Worm (Caenorhabditis elegans): Measurements from ENCODE around the gene clec-6.

Gene clec-6

ce11 chrIII:4917960-4918712 is 30.9 kb upstream of the clec-6 start, which contains the start of gene rpb-8:
Gene rpb-8, minus strand, starts transcription at chrIII:4918008.
- TF ChIP-seq ref-1 (GFP tag; conservative IDR thresholded peaks at IDR 0.05) = no peak
- no peak for TF ChIP-seq T22C8.4 (GFP tag; IDR thresholded peaks at IDR 0.05)
- no peak for TF ChIP-seq flt-1 (GFP tag; IDR thresholded peaks at IDR 0.05)
- TF ChIP-seq med-1 (GFP tag; optimal IDR thresholded peaks at IDR 0.05; ENCODE audit: insufficient read depth) = no peak

- no peak for TF ChIP-seq klf-2 (GFP tag; conservative IDR thresholded peaks at IDR 0.05)
- no peak for TF ChIP-seq T22C8.4 (GFP tag; IDR thresholded peaks at IDR 0.05)
- TF ChIP-seq flt-1 (GFP tag; IDR thresholded peaks at IDR 0.05) = no peak
- TF ChIP-seq ztf-23 (GFP tag; IDR thresholded peaks at IDR 0.05) = no peak
- TF ChIP-seq med-1 (GFP tag; optimal IDR thresholded peaks at IDR 0.05; ENCODE audit: insufficient read depth) = no peak
- TF ChIP-seq cog-1 (tag; optimal IDR thresholded peaks at IDR 0.05) = no peak
These were observed 29.8 kb upstream of the clec-6 start, which contains the start of gene rars-1 for ce11 chrIII:4917077-4917476. Gene rars-1, minus strand, starts transcription at chrIII:4917177.

ce11 chrIII:4913736-4914135 is 26.5 kb upstream of the clec-6 start:
- no peak for TF ChIP-seq ztf-23 (GFP tag; IDR thresholded peaks at IDR 0.05)
- no peak for TF ChIP-seq cog-1 (tag; optimal IDR thresholded peaks at IDR 0.05)
- TF ChIP-seq klf-2 (GFP tag; conservative IDR thresholded peaks at IDR 0.05) = no peak
- TF ChIP-seq tab-1 (GFP tag; IDR thresholded peaks at IDR 0.05) = no peak
- no peak for TF ChIP-seq ref-1 (GFP tag; conservative IDR thresholded peaks at IDR 0.05)
- no peak for TF ChIP-seq ztf-29 (GFP tag; IDR thresholded peaks at IDR 0.05)
- TF ChIP-seq med-1 (GFP tag; optimal IDR thresholded peaks at IDR 0.05; ENCODE audit: insufficient read depth) = no peak
- TF ChIP-seq T22C8.4 (GFP tag; IDR thresholded peaks at IDR 0.05) = no peak
- TF ChIP-seq flt-1 (GFP tag; IDR thresholded peaks at IDR 0.05) = no peak

- TF ChIP-seq cog-1 (tag; optimal IDR thresholded peaks at IDR 0.05) (peak; percentile 36), ztf-23 (GFP tag; IDR thresholded peaks at IDR 0.05) (no peak)
These were observed 25.1 kb upstream of the clec-6 start, which contains the start of the genes F26F4.9 and cee-1 for ce11 chrIII:4912317-4912716. Gene F26F4.9, minus strand, starts transcription at chrIII:4912521. Gene cee-1, plus strand, starts transcription at chrIII:4912699.

ce11 chrIII:4910956-4911355 is 23.7 kb upstream of the clec-6 start, which contains the start of gene F26F4.2:
Gene F26F4.2, plus strand, starts transcription at chrIII:4911256.
- no peak for TF ChIP-seq T22C8.4 (GFP tag; IDR thresholded peaks at IDR 0.05)
- no peak for TF ChIP-seq ref-1 (GFP tag; conservative IDR thresholded peaks at IDR 0.05)
- TF ChIP-seq cog-1 (tag; optimal IDR thresholded peaks at IDR 0.05) = no peak
- no peak for TF ChIP-seq flt-1 (GFP tag; IDR thresholded peaks at IDR 0.05)
- TF ChIP-seq ztf-29 (GFP tag; IDR thresholded peaks at IDR 0.05) = no peak
- TF ChIP-seq ztf-23 (GFP tag; IDR thresholded peaks at IDR 0.05) = no peak
- no peak for TF ChIP-seq med-1 (GFP tag; optimal IDR thresholded peaks at IDR 0.05; ENCODE audit: insufficient read depth)
- TF ChIP-seq tab-1 (GFP tag; IDR thresholded peaks at IDR 0.05) = no peak
- no peak for TF ChIP-seq klf-2 (GFP tag; conservative IDR thresholded peaks at IDR 0.05)

ce11 chrIII:4909938-4910337 is 22.7 kb upstream of the clec-6 start, which contains the start of gene F26F4.12:
Gene F26F4.12, minus strand, starts transcription at chrIII:4910038.
- TF ChIP-seq klf-2 (GFP tag; conservative IDR thresholded peaks at IDR 0.05) = no peak
- TF ChIP-seq flt-1 (GFP tag; IDR thresholded peaks at IDR 0.05) = no peak
- no peak for TF ChIP-seq cog-1 (tag; optimal IDR thresholded peaks at IDR 0.05)
- no peak for TF ChIP-seq ztf-23 (GFP tag; IDR thresholded peaks at IDR 0.05)
- TF ChIP-seq med-1 (GFP tag; optimal IDR thresholded peaks at IDR 0.05; ENCODE audit: insufficient read depth) = no peak
- no peak for TF ChIP-seq T22C8.4 (GFP tag; IDR thresholded peaks at IDR 0.05)
- TF ChIP-seq ref-1 (GFP tag; conservative IDR thresholded peaks at IDR 0.05) = no peak
- no peak for TF ChIP-seq tab-1 (GFP tag; IDR thresholded peaks at IDR 0.05)
- TF ChIP-seq ztf-29 (GFP tag; IDR thresholded peaks at IDR 0.05) = no peak

- no peak for TF ChIP-seq ztf-23 (GFP tag; IDR thresholded peaks at IDR 0.05)
- no peak for TF ChIP-seq flt-1 (GFP tag; IDR thresholded peaks at IDR 0.05)
- TF ChIP-seq ztf-29 (GFP tag; IDR thresholded peaks at IDR 0.05) = no peak
- no peak for TF ChIP-seq klf-2 (GFP tag; conservative IDR thresholded peaks at IDR 0.05)
- no peak for TF ChIP-seq ref-1 (GFP tag; conservative IDR thresholded peaks at IDR 0.05)
- TF ChIP-seq med-1 (GFP tag; optimal IDR thresholded peaks at IDR 0.05; ENCODE audit: insufficient read depth) = no peak
- no peak for TF ChIP-seq tab-1 (GFP tag; IDR thresholded peaks at IDR 0.05)
- no peak for TF ChIP-seq cog-1 (tag; optimal IDR thresholded peaks at IDR 0.05)
- TF ChIP-seq T22C8.4 (GFP tag; IDR thresholded peaks at IDR 0.05) = no peak
These were observed 19.7 kb upstream of the clec-6 start, which contains the start of gene rom-1 for ce11 chrIII:4906896-4907295. Gene rom-1, plus strand, starts transcription at chrIII:4907196.

- TF ChIP-seq tab-1 (GFP tag; IDR thresholded peaks at IDR 0.05) (no peak), T22C8.4 (GFP tag; IDR thresholded peaks at IDR 0.05) (no peak), klf-2 (GFP tag; conservative IDR thresholded peaks at IDR 0.05) (no peak), ztf-29 (GFP tag; IDR thresholded peaks at IDR 0.05) (no peak), med-1 (GFP tag; optimal IDR thresholded peaks at IDR 0.05; ENCODE audit: insufficient read depth) (no peak), ztf-23 (GFP tag; IDR thresholded peaks at IDR 0.05) (no peak)
These were observed 19.1 kb upstream of the clec-6 start for ce11 chrIII:4906365-4906764.

ce11 chrIII:4905405-4905804 is 18.2 kb upstream of the clec-6 start, which contains the start of gene F26F4.8:
Gene F26F4.8, minus strand, starts transcription at chrIII:4905473.
- TF ChIP-seq flt-1 (GFP tag; IDR thresholded peaks at IDR 0.05) (no peak), med-1 (GFP tag; optimal IDR thresholded peaks at IDR 0.05; ENCODE audit: insufficient read depth) (no peak), cog-1 (tag; optimal IDR thresholded peaks at IDR 0.05) (no peak), ztf-23 (GFP tag; IDR thresholded peaks at IDR 0.05) (no peak), tab-1 (GFP tag; IDR thresholded peaks at IDR 0.05) (no peak), klf-2 (GFP tag; conservative IDR thresholded peaks at IDR 0.05) (no peak), ref-1 (GFP tag; conservative IDR thresholded peaks at IDR 0.05) (no peak), T22C8.4 (GFP tag; IDR thresholded peaks at IDR 0.05) (no peak), ztf-29 (GFP tag; IDR thresholded peaks at IDR 0.05) (no peak)

ce11 chrIII:4903784-4904183 is 16.5 kb upstream of the clec-6 start, which contains the start of gene kbp-2:
Gene kbp-2, minus strand, starts transcription at chrIII:4903884.
- no peak for TF ChIP-seq T22C8.4 (GFP tag; IDR thresholded peaks at IDR 0.05)
- TF ChIP-seq cog-1 (tag; optimal IDR thresholded peaks at IDR 0.05) = no peak
- no peak for TF ChIP-seq med-1 (GFP tag; optimal IDR thresholded peaks at IDR 0.05; ENCODE audit: insufficient read depth)
- no peak for TF ChIP-seq ref-1 (GFP tag; conservative IDR thresholded peaks at IDR 0.05)
- no peak for TF ChIP-seq tab-1 (GFP tag; IDR thresholded peaks at IDR 0.05)
- no peak for TF ChIP-seq ztf-23 (GFP tag; IDR thresholded peaks at IDR 0.05)
- no peak for TF ChIP-seq klf-2 (GFP tag; conservative IDR thresholded peaks at IDR 0.05)
- TF ChIP-seq flt-1 (GFP tag; IDR thresholded peaks at IDR 0.05) = no peak
- TF ChIP-seq ztf-29 (GFP tag; IDR thresholded peaks at IDR 0.05) = no peak
